Fruit fly (Drosophila melanogaster): Measurements from ENCODE around the gene muc.

DNA sequence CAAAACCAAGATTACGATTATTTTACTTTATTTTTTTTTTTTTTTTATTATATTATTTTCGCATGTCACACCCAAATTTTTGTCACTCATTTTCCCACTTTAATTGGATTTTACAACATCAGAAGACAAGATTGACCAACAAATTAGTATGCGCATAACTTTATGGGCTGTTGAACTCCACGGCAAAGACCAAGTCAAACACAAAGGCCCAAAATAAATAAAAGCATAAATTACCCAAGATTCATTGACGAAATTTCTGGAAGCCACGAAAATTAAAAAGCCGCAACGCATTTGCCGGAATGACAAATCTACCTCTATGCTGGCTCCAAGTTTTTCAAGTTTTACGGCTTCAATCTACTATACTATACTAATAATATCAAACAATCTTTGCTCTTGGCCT is 15.4 kb downstream of the muc start:
- TF ChIP-seq achi (GFP tag; optimal IDR thresholded peaks at IDR 0.05): no peak
- TF ChIP-seq Eip93F (GFP tag; optimal IDR thresholded peaks at IDR 0.05): no peak
- TF ChIP-seq OdsH (GFP tag; optimal IDR thresholded peaks at IDR 0.05): no peak

All from whole organism, prepupa.